Worm (Caenorhabditis elegans) whole organism, young adult: ENCODE results near the gene M02B7.7.

Experiments
- C17E4.6 ChIP-seq: fragments of 200-800 bp; sonication (Bioruptor generic); IDR thresholded peaks from 2 replicates; pipeline ENCODE4 v1.3.6; 2022; ENCODE audit warnings: missing genetic modification reagents, missing genetic modification characterization, missing compliant biosample characterization
- F10E7.11 ChIP-seq: sonication (generic microtip); optimal IDR thresholded peaks from 2 replicates; lab custom pipeline; 2017; ENCODE audit warnings: mild to moderate bottlenecking, missing genetic modification characterization, moderate library complexity, missing compliant biosample characterization
- F33H1.4 ChIP-seq: fragments of 200-800 bp; sonication (Bioruptor generic); IDR thresholded peaks from 2 replicates; pipeline ENCODE4 v1.3.6; 2022; ENCODE audit warnings: missing genetic modification reagents, missing genetic modification characterization, missing compliant biosample characterization
- F37B4.10 ChIP-seq: fragments of 200-800 bp; sonication (Bioruptor generic); IDR thresholded peaks from 2 replicates; pipeline ENCODE4 v1.3.6; 2022; ENCODE audit warnings: missing genetic modification characterization, missing compliant biosample characterization
- F39B2.1 ChIP-seq: fragments of 200-800 bp; sonication (Bioruptor generic); IDR thresholded peaks from 2 replicates; pipeline ENCODE4 v1.3.6; 2022; ENCODE audit warnings: missing genetic modification reagents, missing genetic modification characterization, missing compliant biosample characterization
- F57C9.4 ChIP-seq: sonication (generic microtip); optimal IDR thresholded peaks from 2 replicates; lab custom pipeline; 2017; ENCODE audit warnings: mild to moderate bottlenecking, missing genetic modification characterization, missing compliant biosample characterization
- T07F8.4 ChIP-seq: sonication (generic microtip); optimal IDR thresholded peaks from 2 replicates; lab custom pipeline; 2016; ENCODE audit warnings: mild to moderate bottlenecking, missing genetic modification characterization, moderate library complexity, missing compliant biosample characterization
- Y53F4B.3 ChIP-seq: fragments of 200-800 bp; sonication (Bioruptor generic); IDR thresholded peaks from 2 replicates; pipeline ENCODE4 v1.3.6; 2022; ENCODE audit warnings: missing genetic modification reagents, missing genetic modification characterization, missing compliant biosample characterization
- ama-1 ChIP-seq, 3 experiments: fragments of 150-350 bp in 1 of 3; sonication (generic microtip) in 2 of 3; optimal IDR thresholded peaks; 2 replicates each; lab custom pipeline; 2014 to 2018; ENCODE audit warnings: missing biosample characterization in 2 of 3, missing genetic modification characterization in 2 of 3, missing genetic modification reagents in 2 of 3
- aptf-2 ChIP-seq: fragments of 200-800 bp; sonication (Bioruptor generic); conservative IDR thresholded peaks from 2 replicates; pipeline ENCODE4 v1.3.6; 2022; ENCODE audit warnings: missing genetic modification reagents, missing genetic modification characterization, missing compliant biosample characterization
- attf-3 ChIP-seq: fragments of 200-800 bp; sonication (Bioruptor generic); conservative IDR thresholded peaks from 2 replicates; pipeline ENCODE4 v1.3.6; 2022; ENCODE audit warnings: missing genetic modification reagents, missing genetic modification characterization, missing compliant biosample characterization
- cebp-1 ChIP-seq, 2 experiments: fragments of 200-800 bp in 1 of 2; sonication (Bioruptor generic) in 1 of 2; sonication (generic microtip) in 1 of 2; IDR thresholded peaks in 1 of 2; optimal IDR thresholded peaks in 1 of 2; 2 replicates each; pipeline versions ENCODE4 v1.3.6 to Lab custom; 2017 to 2022; ENCODE audit warnings: missing compliant biosample characterization in 2 of 2, missing genetic modification characterization in 2 of 2, mild to moderate bottlenecking in 1 of 2, missing genetic modification reagents in 1 of 2, moderate library complexity in 1 of 2
- cebp-2 ChIP-seq: fragments of 200-800 bp; sonication (Bioruptor generic); IDR thresholded peaks from 2 replicates; pipeline ENCODE4 v1.3.6; 2022; ENCODE audit warnings: missing genetic modification characterization, missing compliant biosample characterization
- ceh-100 ChIP-seq: fragments of 200-800 bp; sonication (Bioruptor generic); IDR thresholded peaks from 2 replicates; pipeline ENCODE4 v1.3.6; 2022; ENCODE audit warnings: missing genetic modification reagents, missing genetic modification characterization, missing compliant biosample characterization
- ceh-40 ChIP-seq: fragments of 200-800 bp; sonication (Bioruptor generic); IDR thresholded peaks from 2 replicates; pipeline ENCODE4 v1.3.6; 2022; ENCODE audit warnings: missing genetic modification characterization, missing compliant biosample characterization
- ceh-91 ChIP-seq: fragments of 200-800 bp; sonication (Bioruptor generic); IDR thresholded peaks from 2 replicates; pipeline ENCODE4 v1.3.6; 2022; ENCODE audit warnings: missing genetic modification reagents, missing genetic modification characterization, missing compliant biosample characterization
- die-1 ChIP-seq: sonication (generic microtip); optimal IDR thresholded peaks from 2 replicates; lab custom pipeline; 2016; ENCODE audit warnings: missing genotype, mild to moderate bottlenecking, missing genetic modification characterization, missing compliant biosample characterization
- efl-1 ChIP-seq: fragments of 150-350 bp; optimal IDR thresholded peaks from 2 replicates; lab custom pipeline; 2014; ENCODE audit warnings: missing biosample characterization, missing genetic modification reagents, missing genetic modification characterization
- him-1 ChIP-seq: sonication (generic microtip); optimal IDR thresholded peaks from 2 replicates; lab custom pipeline; 2016; ENCODE audit warnings: missing genotype, missing genetic modification reagents, missing genetic modification characterization, missing compliant biosample characterization
- hrde-1 ChIP-seq: sonication (generic microtip); optimal IDR thresholded peaks from 2 replicates; lab custom pipeline; 2016; ENCODE audit warnings: missing genetic modification characterization, mild to moderate bottlenecking, missing compliant biosample characterization, moderate library complexity, missing genotype, missing genetic modification reagents, borderline replicate concordance
- hsf-1 ChIP-seq: fragments of 200-800 bp; sonication (Bioruptor generic); IDR thresholded peaks from 2 replicates; pipeline ENCODE4 v1.3.6; 2022; ENCODE audit warnings: missing genetic modification reagents, missing genetic modification characterization, missing compliant biosample characterization
- lin-54 ChIP-seq: fragments of 200-800 bp; sonication (Bioruptor generic); optimal IDR thresholded peaks from 2 replicates; lab custom pipeline; 2018; ENCODE audit warnings: mild to moderate bottlenecking, missing genetic modification characterization, missing compliant biosample characterization
- lsl-1 ChIP-seq: fragments of 200-800 bp; sonication (Bioruptor generic); optimal IDR thresholded peaks from 2 replicates; lab custom pipeline; 2018; ENCODE audit warnings: mild to moderate bottlenecking, missing genetic modification characterization, moderate library complexity, missing compliant biosample characterization
- madf-3 ChIP-seq: fragments of 200-800 bp; sonication (Bioruptor generic); IDR thresholded peaks from 2 replicates; pipeline ENCODE4 v1.3.6; 2022; ENCODE audit warnings: missing genetic modification reagents, missing genetic modification characterization, missing compliant biosample characterization
- mcd-1 ChIP-seq: fragments of 200-800 bp; sonication (Bioruptor generic); IDR thresholded peaks from 2 replicates; pipeline ENCODE4 v1.3.6; 2022; ENCODE audit warnings: missing genetic modification reagents, missing genetic modification characterization, missing compliant biosample characterization
- mes-4 ChIP-seq: sonication (generic microtip); optimal IDR thresholded peaks from 2 replicates; lab custom pipeline; 2016; ENCODE audit warnings: missing genotype, missing genetic modification characterization, missing compliant biosample characterization
- mxl-1 ChIP-seq: sonication (generic microtip); optimal IDR thresholded peaks from 2 replicates; lab custom pipeline; 2016; ENCODE audit warnings: missing genetic modification characterization, missing compliant biosample characterization
- nfya-1 ChIP-seq: sonication (generic microtip); optimal IDR thresholded peaks from 2 replicates; lab custom pipeline; 2017; ENCODE audit warnings: antibody characterized with exemption, missing compliant biosample characterization, missing genetic modification characterization, borderline replicate concordance; ENCODE audit not compliant: insufficient read depth
- nfya-2 ChIP-seq: fragments of 200-800 bp; sonication (Bioruptor generic); IDR thresholded peaks from 2 replicates; pipeline ENCODE4 v1.3.6; 2022; ENCODE audit warnings: missing genetic modification reagents, missing genetic modification characterization, missing compliant biosample characterization
- nfyb-1 ChIP-seq: fragments of 200-800 bp; sonication (Bioruptor generic); IDR thresholded peaks from 2 replicates; pipeline ENCODE4 v1.3.6; 2022; ENCODE audit warnings: missing genetic modification reagents, missing genetic modification characterization, missing compliant biosample characterization
- nhr-27 ChIP-seq: fragments of 200-800 bp; sonication (Bioruptor generic); optimal IDR thresholded peaks from 2 replicates; lab custom pipeline; 2018; ENCODE audit warnings: mild to moderate bottlenecking, missing genetic modification characterization, moderate library complexity, missing compliant biosample characterization
- nhr-80 ChIP-seq: sonication (generic microtip); optimal IDR thresholded peaks from 2 replicates; lab custom pipeline; 2016; ENCODE audit warnings: missing genetic modification characterization, missing compliant biosample characterization
- nhr-90 ChIP-seq: sonication (generic microtip); optimal IDR thresholded peaks from 2 replicates; lab custom pipeline; 2016; ENCODE audit warnings: missing genotype, mild to moderate bottlenecking, missing genetic modification characterization, missing compliant biosample characterization
- rcor-1 ChIP-seq: fragments of 200-800 bp; sonication (Bioruptor generic); IDR thresholded peaks from 2 replicates; pipeline ENCODE4 v1.3.6; 2022; ENCODE audit warnings: missing genetic modification reagents, missing genetic modification characterization, missing compliant biosample characterization
- rpc-1 ChIP-seq, 2 experiments: fragments of 150-350 bp in 1 of 2; sonication (generic microtip) in 1 of 2; optimal IDR thresholded peaks; 2 replicates each; lab custom pipeline; 2014 to 2018; ENCODE audit warnings: missing biosample characterization in 1 of 2, missing genetic modification characterization in 1 of 2, missing genetic modification reagents in 1 of 2, missing genotype in 1 of 2
- sdz-38 ChIP-seq: sonication (generic microtip); optimal IDR thresholded peaks from 2 replicates; lab custom pipeline; 2016; ENCODE audit warnings: missing genotype, missing genetic modification characterization, missing compliant biosample characterization
- snpc-1.1 ChIP-seq: sonication (generic microtip); optimal IDR thresholded peaks from 2 replicates; lab custom pipeline; 2017; ENCODE audit warnings: missing genetic modification characterization, mild to moderate bottlenecking, missing compliant biosample characterization, antibody characterized with exemption, moderate library complexity, missing genotype, missing genetic modification reagents; ENCODE audit not compliant: insufficient read depth
- snpc-1.3 ChIP-seq: sonication (generic microtip); optimal IDR thresholded peaks from 2 replicates; lab custom pipeline; 2017; ENCODE audit warnings: missing genetic modification characterization, mild to moderate bottlenecking, missing compliant biosample characterization, antibody characterized with exemption, moderate library complexity, missing genotype, missing genetic modification reagents; ENCODE audit not compliant: insufficient read depth
- tbp1 ChIP-seq: fragments of 200-800 bp; sonication (Bioruptor generic); optimal IDR thresholded peaks from 2 replicates; lab custom pipeline; 2018; ENCODE audit warnings: mild to moderate bottlenecking, missing genetic modification characterization, missing compliant biosample characterization
- xnd-1 ChIP-seq: sonication (generic microtip); optimal IDR thresholded peaks from 2 replicates; lab custom pipeline; 2016; ENCODE audit warnings: missing genotype, missing genetic modification reagents, missing genetic modification characterization, missing compliant biosample characterization
- zfh-2 ChIP-seq: fragments of 200-800 bp; sonication (Bioruptor generic); conservative IDR thresholded peaks from 2 replicates; pipeline ENCODE4 v1.3.6; 2022; ENCODE audit warnings: missing genetic modification reagents, missing genetic modification characterization, missing compliant biosample characterization
- ztf-25 ChIP-seq: fragments of 200-800 bp; sonication (Bioruptor generic); IDR thresholded peaks from 2 replicates; pipeline ENCODE4 v1.3.6; 2022; ENCODE audit warnings: missing genetic modification reagents, missing genetic modification characterization, missing compliant biosample characterization
- ztf-26 ChIP-seq: sonication (generic microtip); optimal IDR thresholded peaks from 2 replicates; lab custom pipeline; 2017; ENCODE audit warnings: missing genetic modification characterization, missing compliant biosample characterization

The M02B7.7 gene

ce11 chrIV:3848985-3849384 is 42.0 kb upstream of the M02B7.7 start:
- TF ChIP-seq ama-1 (optimal IDR thresholded peaks at IDR 0.05; lab: Kevin White, UChicago) = no peak
- TF ChIP-seq ama-1 (GFP tag; optimal IDR thresholded peaks at IDR 0.05; lab: Kevin White, UChicago) = no peak
- TF ChIP-seq lin-54 = no peak
- no peak for TF ChIP-seq rpc-1 (optimal IDR thresholded peaks at IDR 0.05; lab: Kevin White, UChicago)
- no peak for TF ChIP-seq rpc-1 (tag; optimal IDR thresholded peaks at IDR 0.05; lab: Kevin White, UChicago)
- no peak for TF ChIP-seq cebp-1 (GFP tag; IDR thresholded peaks at IDR 0.05; lab: Robert Waterston, UW)
- no peak for TF ChIP-seq cebp-1 (tag; optimal IDR thresholded peaks at IDR 0.05; lab: Kevin White, UChicago)
- TF ChIP-seq nhr-80 (tag; lab: Kevin White, UChicago) = no peak
- TF ChIP-seq aptf-2 = no peak
- TF ChIP-seq snpc-1.3 (tag; lab: Kevin White, UChicago) = no peak
- TF ChIP-seq xnd-1 (tag; lab: Kevin White, UChicago) = no peak
- no peak for TF ChIP-seq nhr-90 (tag; lab: Kevin White, UChicago)
- TF ChIP-seq ceh-91 (GFP tag; lab: Robert Waterston, UW) = no peak
- TF ChIP-seq mxl-1 (tag; lab: Kevin White, UChicago) = no peak
- TF ChIP-seq cebp-2 (GFP tag; lab: Robert Waterston, UW) = no peak
- no peak for TF ChIP-seq F39B2.1
- no peak for TF ChIP-seq rcor-1
- TF ChIP-seq die-1 = no peak
- TF ChIP-seq efl-1 (GFP tag; lab: Kevin White, UChicago) = no peak
- no peak for TF ChIP-seq lsl-1 (GFP tag; lab: Kevin White, UChicago)
- TF ChIP-seq F33H1.4 (GFP tag; lab: Robert Waterston, UW) = no peak

- TF ChIP-seq aptf-2 (no peak), nhr-90 (tag; lab: Kevin White, UChicago) (no peak), ztf-25 (no peak), ama-1 (optimal IDR thresholded peaks at IDR 0.05; lab: Kevin White, UChicago) (no peak), ama-1 (GFP tag; optimal IDR thresholded peaks at IDR 0.05; lab: Kevin White, UChicago) (no peak), ceh-91 (GFP tag; lab: Robert Waterston, UW) (no peak), C17E4.6 (no peak), snpc-1.1 (tag; lab: Kevin White, UChicago) (no peak), die-1 (no peak), F33H1.4 (GFP tag; lab: Robert Waterston, UW) (no peak), rpc-1 (optimal IDR thresholded peaks at IDR 0.05; lab: Kevin White, UChicago) (no peak), rpc-1 (tag; optimal IDR thresholded peaks at IDR 0.05; lab: Kevin White, UChicago) (no peak), zfh-2 (GFP tag; lab: Robert Waterston, UW) (peak; percentile 40; the same call in 1 of the 2 replicates), ceh-100 (GFP tag; lab: Robert Waterston, UW) (no peak), madf-3 (GFP tag; lab: Robert Waterston, UW) (0 out of 2 replicates have a peak, but pooled peaks have one; percentile 19), F37B4.10 (no peak), nfyb-1 (no peak), Y53F4B.3 (GFP tag; lab: Robert Waterston, UW) (no peak), lsl-1 (GFP tag; lab: Kevin White, UChicago) (no peak)
These were observed 40.5 kb upstream of the M02B7.7 start for ce11 chrIV:3847489-3847888.

- TF ChIP-seq sdz-38 (tag; lab: Kevin White, UChicago) (no peak), cebp-1 (GFP tag; IDR thresholded peaks at IDR 0.05; lab: Robert Waterston, UW) (no peak), cebp-1 (tag; optimal IDR thresholded peaks at IDR 0.05; lab: Kevin White, UChicago) (no peak), mes-4 (tag; lab: Kevin White, UChicago) (no peak), him-1 (tag; lab: Kevin White, UChicago) (no peak), aptf-2 (no peak), attf-3 (GFP tag; lab: Robert Waterston, UW) (no peak), nfya-1 (tag; lab: Kevin White, UChicago) (no peak), nhr-27 (tag; lab: Kevin White, UChicago) (no peak), hsf-1 (GFP tag; lab: Robert Waterston, UW) (no peak), F10E7.11 (tag; lab: Kevin White, UChicago) (no peak), nfya-2 (GFP tag; lab: Robert Waterston, UW) (no peak), ama-1 (optimal IDR thresholded peaks at IDR 0.05; lab: Kevin White, UChicago) (no peak), ama-1 (GFP tag; optimal IDR thresholded peaks at IDR 0.05; lab: Kevin White, UChicago) (no peak), hrde-1 (tag; lab: Kevin White, UChicago) (no peak), F57C9.4 (tag; lab: Kevin White, UChicago) (no peak), F33H1.4 (GFP tag; lab: Robert Waterston, UW) (no peak), ztf-26 (tag; lab: Kevin White, UChicago) (no peak), ceh-40 (GFP tag; lab: Robert Waterston, UW) (no peak), T07F8.4 (tag; lab: Kevin White, UChicago) (no peak), tbp1 (GFP tag; lab: Kevin White, UChicago) (no peak), mcd-1 (GFP tag; lab: Robert Waterston, UW) (no peak)
These were observed 37.6 kb upstream of the M02B7.7 start for ce11 chrIV:3844584-3844983.
